Worm (Caenorhabditis elegans) whole organism, L1 larva: ENCODE data around the gene che-11.

Experiments used
- C16A3.4 ChIP-seq: fragments of 150-350 bp; optimal IDR thresholded peaks from 2 replicates; lab custom pipeline; 2014; ENCODE audit warnings: missing biosample characterization, missing genetic modification characterization
- C34B4.2 ChIP-seq: sonication (generic microtip); optimal IDR thresholded peaks from 2 replicates; lab custom pipeline; 2017; ENCODE audit warnings: mild to moderate bottlenecking, missing genetic modification characterization, missing compliant biosample characterization
- alr-1 ChIP-seq: fragments of 200-800 bp; sonication (Bioruptor generic); optimal IDR thresholded peaks from 2 replicates; lab custom pipeline; 2018; ENCODE audit warnings: borderline replicate concordance, mild to moderate bottlenecking, missing genetic modification characterization, missing compliant biosample characterization
- ama-1 ChIP-seq: fragments of 150-350 bp; optimal IDR thresholded peaks from 2 replicates; lab custom pipeline; 2014
- blmp-1 ChIP-seq: fragments of 150-350 bp; optimal IDR thresholded peaks from 2 replicates; lab custom pipeline; 2014; ENCODE audit warnings: missing biosample characterization, missing genetic modification characterization
- ceh-8 ChIP-seq: fragments of 200-800 bp; sonication (Bioruptor generic); optimal IDR thresholded peaks from 2 replicates; lab custom pipeline; 2018; ENCODE audit warnings: mild to moderate bottlenecking, missing genetic modification characterization, moderate library complexity, missing compliant biosample characterization
- ceh-82 ChIP-seq, 3 experiments: fragments of 150-350 bp in 1 of 3; sonication (generic microtip) in 2 of 3; optimal IDR thresholded peaks; 2 replicates each; lab custom pipeline; 2014 to 2017; ENCODE audit warnings: missing biosample characterization in 3 of 3, missing genetic modification characterization in 3 of 3
- ces-1 ChIP-seq: fragments of 150-350 bp; optimal IDR thresholded peaks from 2 replicates; lab custom pipeline; 2014; ENCODE audit warnings: missing biosample characterization, missing genetic modification reagents, missing genetic modification characterization
- dpl-1 ChIP-seq, 3 experiments: fragments of 150-350 bp in 2 of 3; sonication (generic microtip) in 1 of 3; optimal IDR thresholded peaks; 2 replicates each; lab custom pipeline; 2014 to 2017; ENCODE audit warnings: missing biosample characterization in 3 of 3, missing genetic modification characterization in 3 of 3, missing genetic modification reagents in 3 of 3
- efl-1 ChIP-seq, 4 experiments: fragments of 150-350 bp; optimal IDR thresholded peaks in 3 of 4; peaks in 1 of 4; 1 replicate in 1 of 4; 2 replicates in 3 of 4; lab custom pipeline; 2014; ENCODE audit warnings: missing biosample characterization in 2 of 4, missing genetic modification characterization in 2 of 4, missing genetic modification reagents in 2 of 4
- egl-13 ChIP-seq: sonication (generic microtip); optimal IDR thresholded peaks from 2 replicates; lab custom pipeline; 2016; ENCODE audit warnings: missing genotype, missing genetic modification reagents, missing genetic modification characterization, missing compliant biosample characterization
- elt-2 ChIP-seq: sonication (generic microtip); optimal IDR thresholded peaks from 2 replicates; lab custom pipeline; 2016; ENCODE audit warnings: missing genetic modification characterization, mild to moderate bottlenecking, inconsistent platforms, missing compliant biosample characterization, missing genetic modification reagents
- elt-3 ChIP-seq, 6 experiments: fragments of 150-350 bp in 1 of 6; sonication (generic microtip); optimal IDR thresholded peaks; 2 replicates each; lab custom pipeline; 2017 to 2018; ENCODE audit warnings: missing biosample characterization in 6 of 6, missing genetic modification characterization in 6 of 6, inconsistent platforms in 1 of 6
- ets-5 ChIP-seq: fragments of 200-800 bp; sonication (Bioruptor generic); IDR thresholded peaks from 2 replicates; pipeline ENCODE4 v1.3.6; 2022; ENCODE audit warnings: missing genetic modification characterization, missing compliant biosample characterization
- jun-1 ChIP-seq: fragments of 150-350 bp; optimal IDR thresholded peaks from 2 replicates; lab custom pipeline; 2014; ENCODE audit warnings: missing biosample characterization, missing genetic modification reagents, missing genetic modification characterization
- lin-14 ChIP-seq: fragments of 200-800 bp; sonication (Bioruptor generic); optimal IDR thresholded peaks from 2 replicates; lab custom pipeline; 2018; ENCODE audit warnings: mild to moderate bottlenecking, missing genetic modification characterization, moderate library complexity, missing compliant biosample characterization
- lin-35 ChIP-seq, 2 experiments: fragments of 150-350 bp; optimal IDR thresholded peaks; 2 replicates each; lab custom pipeline; 2014; ENCODE audit warnings: missing biosample characterization in 2 of 2, missing genetic modification characterization in 2 of 2, missing genetic modification reagents in 2 of 2
- lsy-2 ChIP-seq, 2 experiments: fragments of 150-350 bp; optimal IDR thresholded peaks; 2 replicates each; lab custom pipeline; 2014; ENCODE audit warnings: missing biosample characterization in 2 of 2, missing genetic modification characterization in 2 of 2
- mab-9 ChIP-seq: fragments of 200-800 bp; sonication (Bioruptor generic); IDR thresholded peaks from 2 replicates; pipeline ENCODE4 v1.3.6; 2022; ENCODE audit warnings: missing genetic modification reagents, missing genetic modification characterization, missing compliant biosample characterization
- mdl-1 ChIP-seq, 2 experiments: fragments of 150-350 bp; optimal IDR thresholded peaks; 2 replicates each; lab custom pipeline; 2014 to 2017; ENCODE audit warnings: missing biosample characterization in 2 of 2, missing genetic modification characterization in 2 of 2, inconsistent platforms in 1 of 2
- mep-1 ChIP-seq: fragments of 150-350 bp; optimal IDR thresholded peaks from 2 replicates; lab custom pipeline; 2014; ENCODE audit warnings: missing biosample characterization, missing genetic modification characterization
- nhr-20 ChIP-seq: sonication (generic microtip); optimal IDR thresholded peaks from 2 replicates; lab custom pipeline; 2016; ENCODE audit warnings: mild to moderate bottlenecking, missing genetic modification characterization, missing compliant biosample characterization
- nhr-47 ChIP-seq: sonication (generic microtip); optimal IDR thresholded peaks from 2 replicates; lab custom pipeline; 2016; ENCODE audit warnings: mild to moderate bottlenecking, missing genetic modification characterization, moderate library complexity, missing compliant biosample characterization
- nhr-71 ChIP-seq: sonication (generic microtip); optimal IDR thresholded peaks from 2 replicates; lab custom pipeline; 2016; ENCODE audit warnings: mild to moderate bottlenecking, missing genetic modification characterization, moderate library complexity, missing compliant biosample characterization
- nhr-90 ChIP-seq: sonication (generic microtip); optimal IDR thresholded peaks from 2 replicates; lab custom pipeline; 2016; ENCODE audit warnings: mild to moderate bottlenecking, missing genetic modification characterization, missing compliant biosample characterization; ENCODE audit not compliant: poor library complexity
- pag-3 ChIP-seq: sonication (generic microtip); optimal IDR thresholded peaks from 2 replicates; lab custom pipeline; 2017; ENCODE audit warnings: missing genetic modification characterization, mild to moderate bottlenecking, missing compliant biosample characterization, antibody characterized with exemption, borderline replicate concordance; ENCODE audit not compliant: insufficient read depth
- rnt-1 ChIP-seq: sonication (generic microtip); optimal IDR thresholded peaks from 2 replicates; lab custom pipeline; 2016; ENCODE audit warnings: mild to moderate bottlenecking, missing genetic modification characterization, moderate library complexity, missing compliant biosample characterization
- skn-1 ChIP-seq: fragments of 150-350 bp; optimal IDR thresholded peaks from 2 replicates; lab custom pipeline; 2014; ENCODE audit warnings: missing biosample characterization, missing genetic modification characterization
- snpc-4 ChIP-seq: fragments of 150-350 bp; optimal IDR thresholded peaks from 2 replicates; lab custom pipeline; 2014; ENCODE audit warnings: missing biosample characterization, missing genetic modification characterization
- snu-23 ChIP-seq: sonication (generic microtip); optimal IDR thresholded peaks from 2 replicates; lab custom pipeline; 2016; ENCODE audit warnings: missing genetic modification characterization, missing compliant biosample characterization
- swsn-7 ChIP-seq: sonication (generic microtip); optimal IDR thresholded peaks from 2 replicates; lab custom pipeline; 2016; ENCODE audit warnings: missing genetic modification characterization, missing compliant biosample characterization
- tbx-2 ChIP-seq: sonication (generic microtip); optimal IDR thresholded peaks from 2 replicates; lab custom pipeline; 2016; ENCODE audit warnings: missing genetic modification characterization, missing compliant biosample characterization
- unc-30 ChIP-seq: sonication (generic microtip); optimal IDR thresholded peaks from 2 replicates; lab custom pipeline; 2017; ENCODE audit warnings: missing biosample characterization, missing genetic modification characterization
- unc-86 ChIP-seq: sonication (generic microtip); optimal IDR thresholded peaks from 2 replicates; lab custom pipeline; 2016; ENCODE audit warnings: missing genetic modification characterization, missing compliant biosample characterization
- xbp-1 ChIP-seq: sonication (generic microtip); optimal IDR thresholded peaks from 2 replicates; lab custom pipeline; 2016; ENCODE audit warnings: missing genetic modification characterization, missing compliant biosample characterization
- zip-4 ChIP-seq: fragments of 200-800 bp; sonication (Bioruptor generic); optimal IDR thresholded peaks from 2 replicates; lab custom pipeline; 2018; ENCODE audit warnings: mild to moderate bottlenecking, missing genetic modification characterization, moderate library complexity, missing compliant biosample characterization
- ztf-11 ChIP-seq, 2 experiments: sonication (generic microtip); optimal IDR thresholded peaks; 2 replicates each; lab custom pipeline; 2016 to 2017; ENCODE audit warnings: missing genetic modification characterization in 2 of 2, missing biosample characterization in 1 of 2, missing compliant biosample characterization in 1 of 2
- ztf-4 ChIP-seq: fragments of 150-350 bp; optimal IDR thresholded peaks from 2 replicates; lab custom pipeline; 2014; ENCODE audit warnings: missing biosample characterization, missing genetic modification characterization

che-11 gene

ce11 chrV:12103920-12104319 is 46.6 kb downstream of the che-11 start, which contains the start of gene nhr-153:
TSS of gene nhr-153 (plus strand) at chrV:12104220.
- no peak for TF ChIP-seq ceh-8 (GFP tag; lab: Kevin White, UChicago)
- peak; percentile 10 for TF ChIP-seq snu-23 (GFP tag; lab: Kevin White, UChicago)
- no peak for TF ChIP-seq ztf-11 (tag; optimal IDR thresholded peaks at IDR 0.05; lab: Kevin White, UChicago)
- no peak for TF ChIP-seq unc-30 (tag; lab: Kevin White, UChicago)
- peak in 1 of 2 experiments; percentile 11 for TF ChIP-seq lin-35 (GFP tag; optimal IDR thresholded peaks at IDR 0.05; lab: Kevin White, UChicago)
- no peak for TF ChIP-seq elt-2 (tag; lab: Kevin White, UChicago)
- TF ChIP-seq elt-3 (tag; optimal IDR thresholded peaks at IDR 0.05; lab: Kevin White, UChicago), result no peak
- TF ChIP-seq ztf-4 (tag; lab: Kevin White, UChicago), result no peak
- TF ChIP-seq swsn-7, result no peak
- TF ChIP-seq jun-1 (tag; lab: Kevin White, UChicago), result no peak
- no peak for TF ChIP-seq tbx-2 (tag; lab: Kevin White, UChicago)
- no peak for TF ChIP-seq C34B4.2 (tag; lab: Kevin White, UChicago)
- no peak for TF ChIP-seq C16A3.4 (tag; lab: Kevin White, UChicago)

DNA sequence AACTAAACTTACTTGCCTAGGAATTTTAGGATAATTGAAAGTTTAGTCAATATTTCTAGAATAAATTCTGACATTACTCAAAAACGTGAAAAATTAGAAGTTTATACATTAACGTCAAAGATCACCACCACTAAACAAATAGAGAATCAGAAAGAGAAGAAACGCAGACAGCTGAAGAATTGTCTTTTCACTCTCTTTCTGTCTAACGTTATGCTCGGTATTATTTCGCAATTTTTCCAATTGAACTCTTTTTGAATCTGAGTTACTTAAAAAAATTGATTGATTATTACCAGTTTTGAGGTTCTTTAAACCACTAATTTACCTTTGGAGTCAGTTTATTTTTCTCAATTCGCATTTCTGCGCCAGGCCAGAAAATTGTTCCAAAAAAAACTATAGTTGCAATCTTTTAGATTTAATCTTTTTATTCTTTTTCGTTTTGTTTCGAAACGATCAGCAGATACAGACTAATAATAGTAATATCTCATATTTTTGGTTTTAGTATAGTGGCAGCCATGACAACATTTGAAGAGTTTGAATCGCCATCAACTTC is 49.6 kb downstream of the che-11 start, which contains the start of gene nhr-154:
Gene nhr-154 (plus strand): TSS at position 500 of the 550 bp plus-strand sequence.
- TF ChIP-seq dpl-1 (GFP tag; optimal IDR thresholded peaks at IDR 0.05; lab: Kevin White, UChicago), result peak in 1 of 3 experiments; percentile 19
- TF ChIP-seq alr-1 (tag; lab: Kevin White, UChicago), result no peak
- no peak for TF ChIP-seq rnt-1 (tag; lab: Kevin White, UChicago)
- TF ChIP-seq ama-1 (lab: Kevin White, UChicago), result no peak
- TF ChIP-seq elt-3 (tag; optimal IDR thresholded peaks at IDR 0.05; lab: Kevin White, UChicago), result no peak
- no peak for TF ChIP-seq mdl-1 (tag; optimal IDR thresholded peaks at IDR 0.05; lab: Kevin White, UChicago)
- TF ChIP-seq snpc-4 (tag; lab: Kevin White, UChicago), result peak; percentile 43
- TF ChIP-seq C16A3.4 (tag; lab: Kevin White, UChicago), result no peak
- peak; percentile 25 for TF ChIP-seq blmp-1
- TF ChIP-seq lsy-2 (tag; optimal IDR thresholded peaks at IDR 0.05; lab: Kevin White, UChicago), result peak in 1 of 2 experiments; percentile 42
- no peak for TF ChIP-seq xbp-1 (tag; lab: Kevin White, UChicago)
- TF ChIP-seq jun-1 (tag; lab: Kevin White, UChicago), result no peak
- no peak for TF ChIP-seq ceh-8 (GFP tag; lab: Kevin White, UChicago)
- TF ChIP-seq ets-5 (GFP tag; lab: Robert Waterston, UW), result no peak
- peak; percentile 11 for TF ChIP-seq mep-1 (tag; lab: Kevin White, UChicago)
- no peak for TF ChIP-seq ces-1 (GFP tag; lab: Kevin White, UChicago)
- peak; percentile 30 for TF ChIP-seq snu-23 (GFP tag; lab: Kevin White, UChicago)
- no peak for TF ChIP-seq unc-86 (tag; lab: Kevin White, UChicago)
- no peak for TF ChIP-seq nhr-47
- peak; percentile 31 to 32 for TF ChIP-seq efl-1 (optimal IDR thresholded peaks at IDR 0.05; lab: Kevin White, UChicago)
- TF ChIP-seq efl-1 (GFP tag; optimal IDR thresholded peaks at IDR 0.05 in 1 of 2; lab: Kevin White, UChicago), result peak in 1 of 2 experiments; percentile 70
- peak; percentile 27 for TF ChIP-seq nhr-71
- TF ChIP-seq zip-4 (GFP tag; lab: Kevin White, UChicago), result peak; percentile 54
- TF ChIP-seq egl-13, result no peak
- TF ChIP-seq lin-35 (GFP tag; optimal IDR thresholded peaks at IDR 0.05; lab: Kevin White, UChicago), result peak in 1 of 2 experiments; percentile 8
- TF ChIP-seq lin-14 (GFP tag; lab: Kevin White, UChicago), result peak; percentile 63
- no peak for TF ChIP-seq mab-9 (GFP tag; lab: Robert Waterston, UW)
- no peak for TF ChIP-seq nhr-90 (tag; lab: Kevin White, UChicago)
- no peak for TF ChIP-seq pag-3
- no peak for TF ChIP-seq ceh-82 (tag; optimal IDR thresholded peaks at IDR 0.05; lab: Kevin White, UChicago)
- no peak for TF ChIP-seq C34B4.2 (tag; lab: Kevin White, UChicago)
- no peak for TF ChIP-seq swsn-7
- peak; percentile 60 for TF ChIP-seq nhr-20 (tag; lab: Kevin White, UChicago)
- peak; percentile 75 for TF ChIP-seq skn-1 (tag; lab: Kevin White, UChicago)
